Worm (Caenorhabditis elegans): ENCODE measurements around the gene R10E4.1.

Gene R10E4.1

ce11 chrIII:4247571-4247970, 22.0 kb upstream of the R10E4.1 start, which contains the start of gene Y44F5A.1:
Gene Y44F5A.1 (minus strand): TSS chrIII:4247671.
- TF ChIP-seq klf-2 (GFP tag; conservative IDR thresholded peaks at IDR 0.05) (no peak), T22C8.4 (GFP tag; IDR thresholded peaks at IDR 0.05) (no peak), med-1 (GFP tag; optimal IDR thresholded peaks at IDR 0.05; ENCODE audit: insufficient read depth) (no peak), ztf-23 (GFP tag; IDR thresholded peaks at IDR 0.05) (no peak), flt-1 (GFP tag; IDR thresholded peaks at IDR 0.05) (no peak), ztf-29 (GFP tag; IDR thresholded peaks at IDR 0.05) (no peak), cog-1 (tag; optimal IDR thresholded peaks at IDR 0.05) (no peak)

- TF ChIP-seq cog-1 (tag; optimal IDR thresholded peaks at IDR 0.05) = no peak
- no peak for TF ChIP-seq ztf-29 (GFP tag; IDR thresholded peaks at IDR 0.05)
- TF ChIP-seq med-1 (GFP tag; optimal IDR thresholded peaks at IDR 0.05; ENCODE audit: insufficient read depth) = no peak
- TF ChIP-seq klf-2 (GFP tag; conservative IDR thresholded peaks at IDR 0.05) = no peak
- no peak for TF ChIP-seq tab-1 (GFP tag; IDR thresholded peaks at IDR 0.05)
- no peak for TF ChIP-seq ref-1 (GFP tag; conservative IDR thresholded peaks at IDR 0.05)
- no peak for TF ChIP-seq flt-1 (GFP tag; IDR thresholded peaks at IDR 0.05)
- no peak for TF ChIP-seq ztf-23 (GFP tag; IDR thresholded peaks at IDR 0.05)
- TF ChIP-seq T22C8.4 (GFP tag; IDR thresholded peaks at IDR 0.05) = no peak
These were observed 11.6 kb upstream of the R10E4.1 start for ce11 chrIII:4257896-4258295.

ce11 chrIII:4263048-4263447, 6.5 kb upstream of the R10E4.1 start, which contains the start of gene T08A11.1:
Gene T08A11.1 (minus strand): TSS chrIII:4263148.
- TF ChIP-seq klf-2 (GFP tag; conservative IDR thresholded peaks at IDR 0.05) (no peak), med-1 (GFP tag; optimal IDR thresholded peaks at IDR 0.05; ENCODE audit: insufficient read depth) (no peak), tab-1 (GFP tag; IDR thresholded peaks at IDR 0.05) (no peak)

ce11 chrIII:4265892-4266291, 3.7 kb upstream of the R10E4.1 start:
- TF ChIP-seq ztf-29 (GFP tag; IDR thresholded peaks at IDR 0.05) (no peak), flt-1 (GFP tag; IDR thresholded peaks at IDR 0.05) (no peak), tab-1 (GFP tag; IDR thresholded peaks at IDR 0.05) (no peak), med-1 (GFP tag; optimal IDR thresholded peaks at IDR 0.05; ENCODE audit: insufficient read depth) (no peak), ref-1 (GFP tag; conservative IDR thresholded peaks at IDR 0.05) (no peak), cog-1 (tag; optimal IDR thresholded peaks at IDR 0.05) (no peak), T22C8.4 (GFP tag; IDR thresholded peaks at IDR 0.05) (no peak), ztf-23 (GFP tag; IDR thresholded peaks at IDR 0.05) (no peak), klf-2 (GFP tag; conservative IDR thresholded peaks at IDR 0.05) (no peak)

ce11 chrIII:4271059-4271458, 1.5 kb downstream of the R10E4.1 start:
- TF ChIP-seq tab-1 (GFP tag; IDR thresholded peaks at IDR 0.05) = no peak
- no peak for TF ChIP-seq T22C8.4 (GFP tag; IDR thresholded peaks at IDR 0.05)
- no peak for TF ChIP-seq ztf-29 (GFP tag; IDR thresholded peaks at IDR 0.05)
- no peak for TF ChIP-seq ztf-23 (GFP tag; IDR thresholded peaks at IDR 0.05)
- TF ChIP-seq klf-2 (GFP tag; conservative IDR thresholded peaks at IDR 0.05) = no peak
- no peak for TF ChIP-seq ref-1 (GFP tag; conservative IDR thresholded peaks at IDR 0.05)
- no peak for TF ChIP-seq flt-1 (GFP tag; IDR thresholded peaks at IDR 0.05)
- no peak for TF ChIP-seq cog-1 (tag; optimal IDR thresholded peaks at IDR 0.05)

- TF ChIP-seq ztf-23 (GFP tag; IDR thresholded peaks at IDR 0.05) = no peak
- TF ChIP-seq flt-1 (GFP tag; IDR thresholded peaks at IDR 0.05) = no peak
- no peak for TF ChIP-seq tab-1 (GFP tag; IDR thresholded peaks at IDR 0.05)
- no peak for TF ChIP-seq cog-1 (tag; optimal IDR thresholded peaks at IDR 0.05)
- no peak for TF ChIP-seq med-1 (GFP tag; optimal IDR thresholded peaks at IDR 0.05; ENCODE audit: insufficient read depth)
- TF ChIP-seq ztf-29 (GFP tag; IDR thresholded peaks at IDR 0.05) = no peak
- TF ChIP-seq klf-2 (GFP tag; conservative IDR thresholded peaks at IDR 0.05) = no peak
- no peak for TF ChIP-seq T22C8.4 (GFP tag; IDR thresholded peaks at IDR 0.05)
- no peak for TF ChIP-seq ref-1 (GFP tag; conservative IDR thresholded peaks at IDR 0.05)
These were observed 3.3 kb downstream of the R10E4.1 start for ce11 chrIII:4272864-4273263.

- TF ChIP-seq cog-1 (tag; optimal IDR thresholded peaks at IDR 0.05) = no peak
- TF ChIP-seq ref-1 (GFP tag; conservative IDR thresholded peaks at IDR 0.05) = no peak
- no peak for TF ChIP-seq med-1 (GFP tag; optimal IDR thresholded peaks at IDR 0.05; ENCODE audit: insufficient read depth)
- TF ChIP-seq tab-1 (GFP tag; IDR thresholded peaks at IDR 0.05) = no peak
- TF ChIP-seq ztf-29 (GFP tag; IDR thresholded peaks at IDR 0.05) = no peak
- TF ChIP-seq flt-1 (GFP tag; IDR thresholded peaks at IDR 0.05) = no peak
- TF ChIP-seq klf-2 (GFP tag; conservative IDR thresholded peaks at IDR 0.05) = no peak
- TF ChIP-seq T22C8.4 (GFP tag; IDR thresholded peaks at IDR 0.05) = no peak
- no peak for TF ChIP-seq ztf-23 (GFP tag; IDR thresholded peaks at IDR 0.05)
These were observed 5.0 kb downstream of the R10E4.1 start for ce11 chrIII:4274524-4274923.

- TF ChIP-seq flt-1 (GFP tag; IDR thresholded peaks at IDR 0.05) (peak; percentile 9; the same call in 1 of the 2 replicates), med-1 (GFP tag; optimal IDR thresholded peaks at IDR 0.05; ENCODE audit: insufficient read depth) (no peak)
These were observed 6.2 kb downstream of the R10E4.1 start for ce11 chrIII:4275704-4276103.

ce11 chrIII:4276277-4276676, 6.7 kb downstream of the R10E4.1 start:
- no peak for TF ChIP-seq ref-1 (GFP tag; conservative IDR thresholded peaks at IDR 0.05)

- TF ChIP-seq T22C8.4 (GFP tag; IDR thresholded peaks at IDR 0.05) = no peak
- no peak for TF ChIP-seq klf-2 (GFP tag; conservative IDR thresholded peaks at IDR 0.05)
- TF ChIP-seq med-1 (GFP tag; optimal IDR thresholded peaks at IDR 0.05; ENCODE audit: insufficient read depth) = no peak
- no peak for TF ChIP-seq ztf-23 (GFP tag; IDR thresholded peaks at IDR 0.05)
- TF ChIP-seq ref-1 (GFP tag; conservative IDR thresholded peaks at IDR 0.05) = no peak
- TF ChIP-seq ztf-29 (GFP tag; IDR thresholded peaks at IDR 0.05) = no peak
These were observed 8.2 kb downstream of the R10E4.1 start for ce11 chrIII:4277762-4278161.

ce11 chrIII:4278203-4278602, 8.7 kb downstream of the R10E4.1 start:
- no peak for TF ChIP-seq ztf-23 (GFP tag; IDR thresholded peaks at IDR 0.05)
- 0 out of 2 replicates have a peak, but pooled peaks have one; percentile 45 for TF ChIP-seq flt-1 (GFP tag; IDR thresholded peaks at IDR 0.05)
- no peak for TF ChIP-seq tab-1 (GFP tag; IDR thresholded peaks at IDR 0.05)

All from whole organism, midembryonic.